Fruit fly (Drosophila melanogaster) ovary, adult (tissue): ENCODE data around the gene BckdhA.

Experiments
- CG17801 ChIP-seq: fragments of 200-800 bp; optimal IDR thresholded peaks from 2 replicates; lab custom pipeline; 2019; ENCODE audit warnings: missing biosample characterization, mild to moderate bottlenecking, missing genetic modification characterization, moderate library complexity; ENCODE audit not compliant: partially characterized antibody

BckdhA gene

DNA sequence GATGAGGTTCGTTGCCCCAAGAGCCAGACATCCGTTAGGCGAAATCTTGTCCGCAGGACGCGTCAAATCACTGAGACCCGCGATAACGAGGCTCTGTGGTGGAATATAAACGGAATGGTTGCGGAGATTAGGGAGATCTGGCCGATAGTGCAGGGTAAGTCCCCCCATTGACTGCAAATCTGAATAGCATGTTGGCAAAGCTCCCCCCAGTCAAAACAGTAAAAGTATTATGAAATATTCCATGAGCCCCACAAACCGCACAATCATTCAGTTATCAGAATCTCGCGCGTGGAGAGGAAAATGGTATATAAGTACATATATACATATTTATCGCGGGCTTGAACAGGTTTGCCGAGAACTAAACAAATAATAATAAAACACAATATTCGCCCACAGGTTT, 15.1 kb downstream of the BckdhA start:
- no peak for TF ChIP-seq CG17801 (GFP tag; lab: Kevin White, UChicago)

DNA sequence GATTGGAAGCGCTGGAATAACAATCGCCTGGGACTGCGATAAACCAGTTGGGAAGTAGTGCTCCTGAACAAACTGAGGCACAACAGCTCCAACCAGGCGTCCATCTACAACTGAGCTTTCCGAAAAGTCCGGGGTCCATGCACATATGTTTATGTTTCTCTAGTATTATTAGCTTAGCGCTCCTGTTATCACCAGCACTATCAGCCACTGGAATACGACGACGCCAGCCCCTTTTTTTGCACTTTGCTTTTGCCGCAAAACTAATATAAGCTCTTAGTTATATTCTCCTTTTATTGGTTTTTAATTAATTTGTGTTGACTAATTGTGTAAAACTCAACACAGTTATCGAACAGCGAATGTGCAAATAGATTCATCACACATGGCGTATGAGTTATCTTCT, 15.9 kb downstream of the BckdhA start, which contains the start of gene CG9396:
CG9396 (minus strand) TSS at position 101 of the 400 bp plus-strand sequence.
- no peak for TF ChIP-seq CG17801 (GFP tag; lab: Kevin White, UChicago)

DNA sequence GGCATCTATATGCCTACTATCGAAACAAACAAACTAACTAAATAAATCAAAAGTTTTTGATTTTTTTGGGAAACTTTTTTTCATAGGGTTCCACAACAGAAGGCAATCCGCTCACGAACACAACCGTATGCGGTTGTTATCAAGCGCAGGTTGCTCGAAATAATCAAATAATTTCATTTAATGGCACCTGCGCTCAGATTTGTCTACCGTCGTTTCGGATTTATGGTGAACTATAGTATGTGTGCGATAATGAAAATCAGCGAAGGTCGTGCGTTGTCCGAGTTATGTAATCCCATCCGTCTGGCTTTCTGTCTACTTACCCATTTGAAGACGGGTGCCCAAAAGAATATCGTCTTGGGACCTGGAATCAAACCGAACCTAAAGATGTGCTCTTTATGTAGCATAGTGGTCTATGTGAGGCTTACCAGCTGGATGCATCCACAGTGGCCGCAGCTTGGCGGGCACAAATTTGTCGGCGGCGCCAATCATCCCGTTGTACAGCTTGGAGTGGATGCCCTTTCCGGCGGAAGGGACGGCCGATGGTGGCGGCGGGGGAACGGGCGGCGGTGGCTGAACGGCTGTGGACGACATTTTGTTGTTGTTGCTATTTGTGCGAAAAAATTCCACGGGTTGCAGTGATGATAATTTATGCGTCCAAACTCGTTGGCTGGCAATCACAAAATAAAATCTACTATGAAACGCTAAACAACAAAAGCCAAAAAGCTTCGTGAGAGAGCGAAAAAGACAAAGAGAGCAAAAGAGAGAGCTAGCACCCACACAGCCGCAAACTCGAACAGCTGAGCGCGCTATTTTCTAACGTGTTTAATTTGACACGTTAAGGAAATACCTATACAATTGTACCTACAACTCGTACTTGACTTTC, 17.6 kb downstream of the BckdhA start:
- TF ChIP-seq CG17801 (GFP tag; lab: Kevin White, UChicago), result no peak

DNA sequence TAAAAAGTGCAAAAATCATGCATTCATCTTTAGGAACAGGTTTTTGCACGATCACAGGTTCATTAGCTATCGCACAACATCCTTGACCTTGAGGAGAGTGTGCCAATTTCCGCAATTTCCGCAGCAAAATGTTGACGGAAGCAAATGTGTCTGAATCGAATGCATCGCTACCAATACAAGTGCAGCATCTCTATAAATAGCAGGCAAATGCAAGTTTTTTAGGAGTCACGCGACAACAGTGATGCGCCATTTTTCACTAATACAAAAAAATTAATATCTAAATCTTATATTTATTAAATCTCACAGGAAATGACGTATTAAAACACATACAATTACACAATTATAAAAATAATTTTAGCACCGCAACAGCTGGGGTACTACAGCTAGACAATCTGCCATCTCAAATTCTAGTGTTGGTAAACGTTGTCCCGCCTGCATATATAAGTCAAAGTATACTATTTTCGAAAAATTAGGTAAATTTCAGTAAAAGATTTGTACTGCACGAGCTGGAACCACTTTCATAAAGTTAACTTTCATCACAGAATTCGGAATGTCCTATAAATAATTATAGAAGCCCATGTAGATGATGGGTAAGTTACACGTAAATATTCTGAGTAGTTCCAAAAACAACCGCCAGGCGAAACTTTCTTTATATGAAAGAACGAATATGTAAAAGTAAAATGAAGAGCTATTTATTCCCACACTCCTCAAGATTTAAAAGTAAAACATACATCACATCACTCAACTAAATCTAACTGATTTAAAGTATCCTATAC, 18.4 kb downstream of the BckdhA start, which contains the start of gene CG9399:
CG9399 (minus strand) TSS at position 400 of the 776 bp plus-strand sequence.
- TF ChIP-seq CG17801 (GFP tag; lab: Kevin White, UChicago), result peak; percentile 96

DNA sequence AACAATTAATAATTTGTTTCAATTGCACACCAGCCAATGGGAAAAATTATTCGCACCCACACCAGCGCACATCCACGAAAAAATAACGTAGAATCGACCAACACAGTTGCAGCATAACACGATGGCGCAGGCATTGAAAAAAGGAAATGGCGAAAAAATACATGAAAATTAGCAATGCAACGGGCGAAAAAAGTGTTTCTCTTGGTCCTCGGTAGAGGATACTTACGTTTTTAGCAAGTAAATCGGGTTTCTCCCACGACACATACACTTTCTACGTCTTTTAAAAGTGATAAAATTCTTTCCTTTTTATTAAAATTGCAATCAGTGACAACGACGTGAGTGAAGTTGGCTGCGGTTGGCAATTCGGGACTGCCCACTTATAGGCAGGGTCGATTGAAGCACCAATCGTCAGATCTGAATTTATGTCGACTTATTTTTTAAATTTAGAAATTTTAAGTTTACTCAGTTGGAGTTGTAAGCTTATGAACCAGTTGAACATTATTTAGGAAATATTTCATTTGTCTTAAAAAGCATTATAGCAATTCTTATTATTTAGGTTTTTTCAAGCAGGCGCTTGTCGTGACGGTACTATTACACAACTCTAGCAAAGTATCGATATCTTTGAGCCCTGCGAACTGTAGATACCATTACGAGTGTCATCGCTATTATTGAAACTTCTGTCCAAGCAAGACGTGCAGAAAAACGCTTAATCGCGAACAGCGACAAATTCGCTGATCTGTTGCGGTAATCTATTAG, 22.0 kb downstream of the BckdhA start, which contains the start of the genes Kap-alpha3 and Son:
Kap-alpha3 (minus strand) TSS at position 352 of the 756 bp plus-strand sequence.
Son (plus strand) TSS at position 661 of the 756 bp plus-strand sequence.
- TF ChIP-seq CG17801 (GFP tag; lab: Kevin White, UChicago), result peak; percentile 90

DNA sequence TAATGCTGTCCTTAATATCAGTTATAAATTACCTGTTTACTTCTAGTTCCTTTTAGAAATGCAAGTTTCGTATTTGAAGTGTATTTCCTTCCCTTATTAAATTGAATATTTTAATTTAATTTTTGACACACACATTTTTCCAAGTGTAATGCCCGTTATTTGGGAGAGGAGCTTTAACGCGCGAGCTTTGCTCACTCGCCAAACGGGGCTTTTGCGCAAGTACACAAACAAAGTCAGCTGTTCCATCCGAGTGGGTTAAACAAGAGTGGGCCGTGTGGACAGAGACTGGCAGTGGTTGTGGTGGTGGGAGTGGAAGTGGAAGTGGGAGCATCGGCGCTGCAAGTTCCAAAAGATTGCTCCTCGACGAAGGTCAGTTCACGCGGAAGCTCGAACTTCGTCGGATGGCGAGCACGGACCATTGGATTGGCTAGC, 25.5 kb downstream of the BckdhA start, which contains the start of gene CG8301:
CG8301 (plus strand) TSS at position 218 of the 432 bp plus-strand sequence.
- peak; percentile 57 for TF ChIP-seq CG17801 (GFP tag; lab: Kevin White, UChicago)

DNA sequence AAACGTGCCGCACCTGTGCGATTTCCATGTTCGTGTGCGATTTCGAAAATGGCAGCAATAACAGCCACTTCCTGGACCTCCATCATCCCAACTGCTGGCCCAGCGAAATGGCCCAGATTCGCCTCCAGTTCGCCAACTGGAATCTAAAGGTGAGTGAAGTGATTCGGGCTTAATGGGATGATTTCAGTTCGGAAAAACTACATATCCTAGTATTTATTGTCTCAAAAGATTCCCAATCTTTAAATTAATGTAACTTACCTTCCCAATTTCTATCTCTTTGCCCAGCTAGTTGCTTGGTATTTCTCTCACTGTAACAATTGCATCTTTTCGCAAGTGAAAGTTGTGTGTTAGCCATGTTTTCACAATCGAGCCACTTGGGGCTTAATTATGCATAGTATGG, 26.4 kb downstream of the BckdhA start:
- TF ChIP-seq CG17801 (GFP tag; lab: Kevin White, UChicago), result no peak

DNA sequence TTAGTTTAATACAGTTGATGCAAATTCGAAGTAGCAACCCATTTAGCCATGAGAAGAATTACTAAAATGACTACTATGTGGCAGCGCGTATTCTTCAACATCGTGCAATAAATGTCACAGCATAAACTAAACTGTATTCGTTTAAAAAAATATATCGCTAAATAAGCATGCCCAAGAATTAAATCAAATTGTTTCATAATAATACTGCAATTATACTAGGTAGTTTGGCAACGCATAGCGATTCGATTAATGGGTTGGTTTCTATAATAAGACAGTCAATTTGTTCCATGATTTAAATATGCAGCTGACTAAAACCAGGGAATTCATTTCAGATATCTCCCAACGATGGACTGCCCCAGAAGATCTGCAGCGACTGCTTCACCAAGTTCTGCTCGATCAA, 27.5 kb downstream of the BckdhA start, which contains the start of gene CG33654:
CG33654 (minus strand) TSS at position 101 of the 400 bp plus-strand sequence.
- no peak for TF ChIP-seq CG17801 (GFP tag; lab: Kevin White, UChicago)

DNA sequence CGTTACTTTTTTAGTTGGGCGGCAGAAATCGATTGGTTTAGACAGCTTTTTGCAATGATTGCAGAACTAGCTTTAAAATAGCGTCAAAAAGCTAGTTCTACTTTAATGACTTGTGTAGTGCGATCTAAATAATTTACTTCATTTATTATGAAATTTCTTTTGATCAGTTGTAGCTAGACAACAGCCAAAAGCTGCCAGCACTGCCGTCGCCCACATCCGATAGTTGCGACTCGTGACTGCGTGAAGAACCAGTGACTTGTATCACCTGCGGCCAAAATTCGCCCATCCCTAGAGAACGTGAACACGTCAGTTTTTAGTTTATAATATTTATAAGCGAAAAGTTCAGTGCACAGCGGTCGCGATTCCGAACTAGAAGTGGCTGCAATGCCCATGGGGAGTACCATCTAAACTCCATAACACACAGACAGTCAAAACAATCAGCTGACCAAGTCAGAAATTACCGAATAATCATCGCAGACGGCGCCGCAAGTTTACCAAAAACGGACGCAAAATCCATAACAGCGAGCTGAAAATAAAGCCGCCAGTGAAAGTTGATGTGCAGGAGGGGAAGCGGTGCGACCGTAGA, 31.2 kb downstream of the BckdhA start, which contains the start of gene P58IPK:
P58IPK (plus strand) TSS at position 280 of the 586 bp plus-strand sequence.
- TF ChIP-seq CG17801 (GFP tag; lab: Kevin White, UChicago), result peak; percentile 36

DNA sequence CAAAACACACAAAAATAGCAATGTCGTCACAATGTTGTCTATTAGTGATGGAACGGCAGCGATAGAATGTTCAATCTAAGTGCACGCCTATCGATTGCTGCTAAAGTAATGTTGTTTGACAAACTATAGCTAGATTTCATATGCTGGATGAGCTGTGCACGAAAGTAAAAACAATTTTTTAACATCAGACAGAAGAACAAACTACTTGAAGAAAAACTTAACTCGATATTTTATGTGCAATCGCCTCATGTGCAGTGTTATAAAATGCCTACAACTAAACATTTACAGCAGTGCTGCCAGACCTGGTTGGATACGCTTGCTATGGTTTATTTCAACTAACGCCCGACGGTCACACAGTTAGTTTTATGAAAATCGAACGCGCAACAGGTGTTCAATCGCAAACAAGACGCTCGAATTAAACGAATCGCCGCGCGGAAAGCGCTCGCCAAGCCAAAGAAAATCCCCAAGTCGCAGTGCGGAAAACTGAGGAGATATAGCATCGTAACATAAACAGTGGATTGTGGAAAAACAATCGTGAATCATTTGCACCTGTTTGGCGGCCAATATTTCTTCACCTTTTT, 35.5 kb downstream of the BckdhA start, which contains the start of the genes bocks and CG8312:
bocks (minus strand) TSS at position 51 of the 581 bp plus-strand sequence.
CG8312 (plus strand) TSS at position 358 of the 581 bp plus-strand sequence.
- TF ChIP-seq CG17801 (GFP tag; lab: Kevin White, UChicago), result peak; percentile 40

DNA sequence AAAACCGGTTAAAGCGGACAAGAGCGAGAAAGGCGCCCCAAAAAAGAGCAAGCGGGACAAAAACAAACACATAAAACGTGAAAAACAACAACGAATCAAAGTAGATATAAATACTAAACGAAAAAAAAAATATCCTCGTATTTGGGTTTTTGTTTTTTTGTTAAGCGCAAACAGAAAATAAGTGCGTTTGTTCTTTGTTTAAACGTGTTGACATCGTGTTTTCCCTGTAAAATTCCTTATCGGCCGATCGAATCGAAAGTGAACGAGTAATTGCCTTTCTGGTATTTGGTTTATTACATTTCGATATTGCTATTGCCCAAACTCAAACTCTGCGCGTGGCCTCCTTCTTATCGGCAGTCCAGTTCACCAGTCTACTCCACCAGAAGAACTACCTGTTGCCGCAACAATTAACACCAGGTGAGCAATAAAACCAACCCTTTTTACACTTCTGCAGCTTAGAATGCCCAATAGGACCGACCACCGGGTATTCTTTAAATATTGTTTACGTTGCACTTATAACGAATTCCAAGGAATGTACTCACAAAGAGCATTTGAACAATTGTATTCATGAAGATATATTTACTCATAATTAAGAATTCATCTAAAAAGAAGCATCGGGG, 36.3 kb downstream of the BckdhA start:
- TF ChIP-seq CG17801 (GFP tag; lab: Kevin White, UChicago), result no peak

DNA sequence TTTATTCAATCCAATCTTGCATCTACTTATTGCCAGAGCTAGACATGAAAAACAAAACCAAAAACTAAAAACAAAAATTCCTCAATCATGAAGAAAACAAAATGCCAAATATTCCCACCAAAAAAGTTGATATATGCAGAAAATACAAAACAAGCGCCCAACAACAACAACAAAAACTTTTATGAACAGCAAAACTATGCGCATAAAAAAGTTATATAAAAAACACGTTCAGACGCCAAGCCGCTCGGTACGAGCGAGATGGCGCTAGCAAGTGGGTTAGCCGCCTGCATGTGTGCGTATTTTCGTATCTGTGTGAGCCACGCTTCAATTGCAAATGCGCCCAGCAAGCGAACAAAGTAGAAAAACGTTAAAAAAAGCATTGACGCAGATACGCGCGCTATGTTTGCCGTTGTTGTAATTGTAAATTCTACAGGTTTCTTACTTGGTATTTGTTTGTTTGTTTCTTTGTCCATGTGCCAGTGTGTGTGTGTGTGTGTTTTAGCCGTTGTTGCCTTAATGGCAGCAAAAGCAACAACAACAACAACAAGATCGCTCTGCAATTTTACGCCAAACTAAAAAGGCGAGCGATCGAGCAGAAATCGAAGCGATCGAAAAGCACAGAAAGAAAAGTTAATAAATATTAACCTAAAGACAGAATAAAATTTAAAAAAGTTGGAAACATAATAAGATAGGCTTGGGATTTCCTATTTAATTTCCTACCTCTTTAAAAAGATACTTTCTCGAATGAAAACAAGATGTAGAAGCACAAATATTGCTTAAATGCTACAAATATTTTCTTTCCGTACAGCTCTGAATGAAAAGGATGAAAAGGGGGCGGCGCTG, 38.0 kb downstream of the BckdhA start:
- peak; percentile 80 for TF ChIP-seq CG17801 (GFP tag; lab: Kevin White, UChicago)
